Fruit fly (Drosophila melanogaster): ENCODE results near the gene Phlpp.

dm6 chr2L:19089385-19089784 is 30.5 kb downstream of the Phlpp start:
- TF ChIP-seq psq (GFP tag; optimal IDR thresholded peaks at IDR 0.05): no peak
- TF ChIP-seq Dif (GFP tag; optimal IDR thresholded peaks at IDR 0.05; ENCODE audit: partially characterized antibody): no peak
- no peak for TF ChIP-seq fru (GFP tag; optimal IDR thresholded peaks at IDR 0.05)
- no peak for TF ChIP-seq lola (GFP tag; optimal IDR thresholded peaks at IDR 0.05)
